Fruit fly (Drosophila melanogaster) ovary, adult (tissue): ENCODE data around the gene Sbf.

Experiments
- CG17801 ChIP-seq: fragments of 200-800 bp; optimal IDR thresholded peaks from 2 replicates; lab custom pipeline; 2019; ENCODE audit warnings: missing biosample characterization, mild to moderate bottlenecking, missing genetic modification characterization, moderate library complexity; ENCODE audit not compliant: partially characterized antibody

Gene Sbf

dm6 chr3R:11749297-11750293 is 47.2 kb downstream of the Sbf start, which contains the start of gene CG6923:
Gene CG6923, minus strand, starts transcription at chr3R:11750029.
- TF ChIP-seq CG17801 (GFP tag; lab: Kevin White, UChicago): peak; percentile 35

- no peak for TF ChIP-seq CG17801 (GFP tag; lab: Kevin White, UChicago)
Observed at dm6 chr3R:11741730-11742203, 55.0 kb downstream of the Sbf start, which contains the start of the genes Blm and CG14722. Gene Blm, minus strand, starts transcription at chr3R:11741783. Gene CG14722, plus strand, starts transcription at chr3R:11741890.
